Fruit fly (Drosophila melanogaster) whole organism: ENCODE data around the gene Ccdc58.

Source experiments
- CG8478 ChIP-seq: fragments of >200 bp; optimal IDR thresholded peaks from 2 replicates; lab custom pipeline; 2018; ENCODE audit warnings: inconsistent platforms
- Dll ChIP-seq: fragments of >200 bp; optimal IDR thresholded peaks from 2 replicates; lab custom pipeline; 2017
- EcR ChIP-seq, 2 experiments: fragments of >200 bp; optimal IDR thresholded peaks; 2 replicates each; lab custom pipeline; 2017; ENCODE audit warnings: missing biosample characterization in 2 of 2, missing genetic modification characterization in 2 of 2, missing genetic modification reagents in 2 of 2
- psq ChIP-seq: fragments of >200 bp; optimal IDR thresholded peaks from 2 replicates; lab custom pipeline; 2017
- usp ChIP-seq: fragments of >200 bp; optimal IDR thresholded peaks from 2 replicates; lab custom pipeline; 2017; ENCODE audit warnings: missing biosample characterization, missing genetic modification characterization, mixed read lengths

DNA sequence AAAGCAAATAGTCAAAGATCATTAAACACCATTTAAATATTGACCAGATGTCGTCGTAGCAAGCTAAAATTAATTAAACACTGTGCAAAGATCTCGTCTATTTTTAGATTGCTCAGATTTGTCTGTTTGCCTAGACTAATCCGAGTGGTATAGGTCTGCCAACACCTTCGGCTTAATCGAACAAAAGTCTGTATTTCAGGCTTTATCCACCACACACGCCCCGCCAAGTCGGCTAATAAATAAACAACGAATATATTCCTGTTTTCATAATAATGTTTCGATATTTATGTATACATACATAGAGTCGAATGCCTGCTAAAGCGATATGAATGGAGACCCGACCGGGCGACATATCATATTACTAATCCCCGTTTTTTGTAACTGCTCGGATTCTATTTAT is 26.5 kb upstream of the Ccdc58 start:
- TF ChIP-seq CG8478 (lab: Kevin White, UChicago), result no peak
- no peak for TF ChIP-seq EcR (GFP tag; optimal IDR thresholded peaks at IDR 0.05; lab: Kevin White, UChicago)
- no peak for TF ChIP-seq usp (GFP tag; lab: Kevin White, UChicago)
- no peak for TF ChIP-seq Dll (lab: Kevin White, UChicago)
- TF ChIP-seq psq, result no peak
